Worm (Caenorhabditis elegans): ENCODE measurements around the gene unc-68.
A peak's percentile ranks its signal among the peaks of the same experiment; 100 is the strongest.

The unc-68 gene

DNA sequence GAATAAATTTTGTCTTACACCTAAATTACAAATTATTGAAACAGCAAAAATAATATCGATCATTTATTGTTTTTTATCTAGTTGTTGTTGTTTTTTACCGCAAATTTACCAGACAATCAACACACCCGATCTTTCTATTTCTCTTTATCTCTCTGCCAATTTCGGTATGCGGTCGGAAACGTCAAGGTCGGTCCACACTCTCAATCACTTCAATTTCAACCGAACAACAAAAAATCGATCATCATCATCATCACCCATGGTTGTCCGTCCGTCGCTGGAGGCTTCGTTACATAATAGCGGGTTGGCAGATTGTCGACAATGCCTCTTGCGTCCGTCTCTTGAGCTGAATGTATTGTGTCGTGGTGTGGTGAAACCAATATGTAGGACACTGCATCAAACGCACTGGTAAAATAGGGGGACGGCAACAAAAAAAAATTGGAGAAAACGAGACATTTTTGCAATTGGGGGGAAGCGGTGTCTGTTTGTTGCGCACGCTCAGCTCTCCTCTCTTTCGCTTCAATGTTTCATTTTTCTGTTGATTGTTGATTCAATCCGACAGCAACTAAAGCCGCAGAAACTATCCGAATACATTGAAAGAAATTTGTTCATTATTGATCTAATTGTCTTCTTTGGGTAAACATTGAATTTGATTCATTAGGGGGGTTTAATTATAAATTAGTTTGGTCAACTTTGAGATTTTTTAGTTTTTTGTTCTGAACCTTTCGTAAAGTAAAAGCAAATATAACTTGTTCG lies 51.9 kb downstream of the unc-68 start:
- TF ChIP-seq sdz-38 (tag; optimal IDR thresholded peaks at IDR 0.05): no peak
- no peak for TF ChIP-seq nhr-120 (GFP tag; IDR thresholded peaks at IDR 0.05)
- TF ChIP-seq cebp-1 (GFP tag; IDR thresholded peaks at IDR 0.05): no peak
- peak; percentile 17 for TF ChIP-seq cebp-1 (tag; optimal IDR thresholded peaks at IDR 0.05)
- no peak for TF ChIP-seq F49E8.2 (tag; optimal IDR thresholded peaks at IDR 0.05; ENCODE audit: insufficient read depth)
- no peak for TF ChIP-seq ztf-6 (GFP tag; IDR thresholded peaks at IDR 0.05)

DNA sequence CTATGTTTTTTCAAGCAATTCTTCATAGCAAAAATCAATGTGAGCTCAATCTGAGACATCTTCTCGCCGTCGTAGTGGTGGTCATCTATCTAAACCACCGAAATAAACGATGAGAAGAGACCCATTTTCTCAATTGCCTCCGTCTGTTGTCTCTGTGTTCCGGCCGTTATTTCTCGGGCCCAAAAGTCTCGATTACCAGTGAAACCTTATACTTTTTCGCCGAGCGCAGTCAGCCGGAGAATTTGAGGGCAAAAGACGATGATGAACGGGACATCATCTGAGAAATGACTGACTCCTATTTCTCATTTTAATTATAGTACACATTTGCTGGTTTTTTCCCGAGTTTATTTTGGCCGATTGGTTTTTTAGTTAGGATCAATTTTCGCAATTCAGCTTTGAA lies 53.0 kb downstream of the unc-68 start:
- TF ChIP-seq egl-44 (GFP tag; IDR thresholded peaks at IDR 0.05) (no peak), dox-1 (GFP tag; IDR thresholded peaks at IDR 0.05) (no peak), nfyb-1 (GFP tag; IDR thresholded peaks at IDR 0.05) (no peak), ceh-58 (GFP tag; IDR thresholded peaks at IDR 0.05) (no peak), lag-1 (GFP tag; IDR thresholded peaks at IDR 0.05) (no peak), mxl-1 (tag; optimal IDR thresholded peaks at IDR 0.05) (no peak), Y53F4B.3 (GFP tag; IDR thresholded peaks at IDR 0.05) (no peak)

DNA sequence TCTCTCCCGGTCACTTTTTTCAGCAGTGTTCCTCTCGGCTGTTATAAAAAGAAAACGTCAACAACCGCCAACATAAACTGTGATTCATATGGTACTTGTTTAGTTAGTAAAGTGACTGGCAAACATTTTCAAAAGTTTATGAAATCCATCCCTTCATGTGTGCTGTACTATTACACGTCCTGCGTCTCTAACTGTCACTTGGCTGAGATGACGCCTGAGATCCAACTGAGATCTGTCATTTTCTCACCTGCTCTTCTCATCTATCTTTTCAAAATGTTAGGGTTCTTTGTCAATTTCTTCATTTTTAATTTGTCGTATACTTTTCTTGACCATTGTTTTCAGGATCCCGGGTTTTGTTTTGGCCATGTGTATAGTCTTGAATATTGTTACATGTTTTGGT lies 54.1 kb downstream of the unc-68 start:
- TF ChIP-seq F52B5.7 (tag; optimal IDR thresholded peaks at IDR 0.05) (no peak), B0019.2 (GFP tag; conservative IDR thresholded peaks at IDR 0.05) (no peak), snpc-4 (GFP tag; optimal IDR thresholded peaks at IDR 0.05) (no peak), snpc-4 (tag; optimal IDR thresholded peaks at IDR 0.05) (no peak), Y67H2A.10 (GFP tag; conservative IDR thresholded peaks at IDR 0.05) (no peak), ceh-91 (GFP tag; IDR thresholded peaks at IDR 0.05) (no peak), die-1 (tag; optimal IDR thresholded peaks at IDR 0.05) (no peak)

DNA sequence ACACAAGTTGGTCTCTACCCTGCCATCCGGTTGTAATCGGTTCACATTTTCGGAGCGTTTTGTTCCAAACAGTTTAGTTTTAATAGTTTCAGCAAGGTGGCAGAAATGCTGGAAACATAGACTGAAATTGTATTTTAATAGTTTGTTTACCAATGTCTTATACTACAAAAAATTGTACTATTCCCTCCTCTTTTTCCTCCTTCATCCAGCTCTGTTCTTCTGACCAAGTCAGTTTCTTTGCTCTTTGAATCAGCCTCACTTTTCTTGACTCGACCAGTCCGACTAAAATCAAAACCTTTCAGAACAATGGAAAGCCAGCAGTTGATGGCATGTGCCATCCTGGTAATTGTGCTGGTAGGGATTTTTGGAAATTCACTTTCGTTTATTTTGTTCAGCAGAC lies 58.8 kb downstream of the unc-68 start, which contains the start of gene frpr-18:
Gene frpr-18 (plus strand): TSS at position 301 of the 400 bp plus-strand sequence.
- TF ChIP-seq lsl-1 (GFP tag; optimal IDR thresholded peaks at IDR 0.05) (no peak), B0019.2 (GFP tag; conservative IDR thresholded peaks at IDR 0.05) (no peak), let-607 (tag; optimal IDR thresholded peaks at IDR 0.05) (no peak), rec-8 (tag; optimal IDR thresholded peaks at IDR 0.05) (no peak), tbx-9 (tag; optimal IDR thresholded peaks at IDR 0.05; ENCODE audit: borderline replicate concordance) (no peak), zim-3 (tag; optimal IDR thresholded peaks at IDR 0.05) (no peak), lir-1 (GFP tag; conservative IDR thresholded peaks at IDR 0.05) (no peak), B0035.1 (tag; optimal IDR thresholded peaks at IDR 0.05) (no peak), somi-1 (GFP tag; optimal IDR thresholded peaks at IDR 0.05) (no peak), egrh-3 (GFP tag; IDR thresholded peaks at IDR 0.05) (no peak), unc-130 (GFP tag; optimal IDR thresholded peaks at IDR 0.05) (no peak), F52B5.7 (tag; optimal IDR thresholded peaks at IDR 0.05) (no peak)

DNA sequence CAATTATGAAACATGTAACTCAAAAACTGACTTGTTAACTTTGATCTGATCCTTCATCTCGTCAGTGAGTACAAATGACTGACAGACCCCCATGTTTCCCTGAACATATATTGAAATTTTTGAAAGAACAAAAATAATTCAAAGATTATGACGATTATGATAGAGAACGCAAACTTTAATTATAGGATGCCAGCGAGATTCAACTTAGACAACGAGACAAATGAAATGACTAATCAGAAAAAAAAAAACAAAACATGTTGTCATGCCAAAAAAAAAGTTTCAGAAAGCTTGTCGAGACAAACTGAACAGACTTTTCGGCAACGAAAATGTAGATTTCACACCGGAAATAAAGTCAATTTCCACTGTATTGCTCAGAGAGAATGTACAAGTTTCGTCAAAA lies 74.1 kb downstream of the unc-68 start, which contains the start of gene gpa-10:
Gene gpa-10 (minus strand): TSS at position 101 of the 400 bp plus-strand sequence.
- TF ChIP-seq ceh-40 (GFP tag; IDR thresholded peaks at IDR 0.05): no peak
- TF ChIP-seq Y67H2A.10 (GFP tag; conservative IDR thresholded peaks at IDR 0.05): no peak
- TF ChIP-seq B0336.3 (GFP tag; IDR thresholded peaks at IDR 0.05): no peak
- TF ChIP-seq let-526 (GFP tag; IDR thresholded peaks at IDR 0.05): no peak
- no peak for TF ChIP-seq atf-7 (tag; optimal IDR thresholded peaks at IDR 0.05)
- no peak for TF ChIP-seq egl-44 (GFP tag; IDR thresholded peaks at IDR 0.05)
- no peak for TF ChIP-seq hrde-1 (tag; optimal IDR thresholded peaks at IDR 0.05; ENCODE audit: borderline replicate concordance)
- TF ChIP-seq ztf-3 (GFP tag; optimal IDR thresholded peaks at IDR 0.05): no peak
- no peak for TF ChIP-seq mes-4 (tag; optimal IDR thresholded peaks at IDR 0.05)
- no peak for TF ChIP-seq aptf-2 (GFP tag; conservative IDR thresholded peaks at IDR 0.05)
- no peak for TF ChIP-seq ekl-4 (GFP tag; IDR thresholded peaks at IDR 0.05)
- TF ChIP-seq nhr-179 (tag; optimal IDR thresholded peaks at IDR 0.05): no peak
- TF ChIP-seq chd-7 (tag; optimal IDR thresholded peaks at IDR 0.05): no peak
- TF ChIP-seq hlh-12 (tag; optimal IDR thresholded peaks at IDR 0.05): no peak
- no peak for TF ChIP-seq ama-1 (optimal IDR thresholded peaks at IDR 0.05)
- TF ChIP-seq ama-1 (GFP tag; optimal IDR thresholded peaks at IDR 0.05): no peak
